Worm (Caenorhabditis elegans): Measurements from ENCODE around the gene larp-1.

DNA sequence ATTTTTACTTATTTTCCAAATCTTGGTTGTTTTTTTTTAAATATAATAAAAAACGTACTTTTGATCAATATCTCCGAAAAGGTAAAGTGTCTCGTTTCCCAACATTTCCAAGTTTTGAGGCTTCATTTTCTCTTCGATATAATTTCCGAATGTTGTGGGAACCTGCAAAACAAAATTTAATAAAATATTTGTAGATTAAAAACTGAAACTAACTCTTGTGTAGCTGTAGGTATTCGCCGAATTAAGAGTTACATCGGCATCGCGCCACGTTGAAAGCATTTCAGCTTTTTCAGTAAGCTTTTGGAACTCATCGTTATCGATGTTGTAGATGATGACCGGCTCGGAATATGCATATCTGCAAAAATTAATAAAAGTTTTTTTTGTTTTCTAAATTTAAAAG is 55.1 kb downstream of the larp-1 start, which contains the start of gene vps-22:
- TF ChIP-seq athp-1 (tag; optimal IDR thresholded peaks at IDR 0.05): no peak
- TF ChIP-seq bed-1 (GFP tag; IDR thresholded peaks at IDR 0.05): no peak
- no peak for TF ChIP-seq rpc-1 (optimal IDR thresholded peaks at IDR 0.05)
- TF ChIP-seq rpc-1 (tag; optimal IDR thresholded peaks at IDR 0.05): no peak
- no peak for TF ChIP-seq T26A5.8 (tag; optimal IDR thresholded peaks at IDR 0.05)
- no peak for TF ChIP-seq nfyb-1 (GFP tag; IDR thresholded peaks at IDR 0.05)
- no peak for TF ChIP-seq F49E8.2 (tag; optimal IDR thresholded peaks at IDR 0.05; ENCODE audit: insufficient read depth)
- TF ChIP-seq fkh-3 (tag; optimal IDR thresholded peaks at IDR 0.05): no peak
- no peak for TF ChIP-seq ccch-3 (GFP tag; optimal IDR thresholded peaks at IDR 0.05)
- TF ChIP-seq ztf-28 (GFP tag; IDR thresholded peaks at IDR 0.05): no peak
- TF ChIP-seq pha-4 (tag; optimal IDR thresholded peaks at IDR 0.05): no peak
